Worm (Caenorhabditis elegans) whole organism, L1 larva: ENCODE data around the gene W04G3.5.

Experiments
- C04F5.9 ChIP-seq: sonication (generic microtip); optimal IDR thresholded peaks from 2 replicates; lab custom pipeline; 2016; ENCODE audit warnings: missing genetic modification characterization, missing compliant biosample characterization
- C16A3.4 ChIP-seq: fragments of 150-350 bp; optimal IDR thresholded peaks from 2 replicates; lab custom pipeline; 2014; ENCODE audit warnings: missing biosample characterization, missing genetic modification characterization
- F16B12.6 ChIP-seq: fragments of 150-350 bp; optimal IDR thresholded peaks from 2 replicates; lab custom pipeline; 2014; ENCODE audit warnings: missing biosample characterization, missing genetic modification characterization
- Y116A8C.19 ChIP-seq: sonication (generic microtip); optimal IDR thresholded peaks from 2 replicates; lab custom pipeline; 2016; ENCODE audit warnings: missing compliant biosample characterization, missing genetic modification characterization, borderline replicate concordance
- alr-1 ChIP-seq: fragments of 200-800 bp; sonication (Bioruptor generic); optimal IDR thresholded peaks from 2 replicates; lab custom pipeline; 2018; ENCODE audit warnings: borderline replicate concordance, mild to moderate bottlenecking, missing genetic modification characterization, missing compliant biosample characterization
- ceh-63 ChIP-seq: fragments of 200-800 bp; sonication (Bioruptor generic); optimal IDR thresholded peaks from 2 replicates; lab custom pipeline; 2018; ENCODE audit warnings: mild to moderate bottlenecking, missing genetic modification characterization, missing compliant biosample characterization
- ceh-8 ChIP-seq: fragments of 200-800 bp; sonication (Bioruptor generic); optimal IDR thresholded peaks from 2 replicates; lab custom pipeline; 2018; ENCODE audit warnings: mild to moderate bottlenecking, missing genetic modification characterization, moderate library complexity, missing compliant biosample characterization
- ceh-82 ChIP-seq, 3 experiments: fragments of 150-350 bp in 1 of 3; sonication (generic microtip) in 2 of 3; optimal IDR thresholded peaks; 2 replicates each; lab custom pipeline; 2014 to 2017; ENCODE audit warnings: missing biosample characterization in 3 of 3, missing genetic modification characterization in 3 of 3
- dsc-1 ChIP-seq: sonication (generic microtip); optimal IDR thresholded peaks from 2 replicates; lab custom pipeline; 2016; ENCODE audit warnings: mild to moderate bottlenecking, missing genetic modification characterization, missing compliant biosample characterization
- egl-27 ChIP-seq, 2 experiments: fragments of 150-350 bp in 1 of 2; sonication (generic microtip); optimal IDR thresholded peaks; 3 replicates each; lab custom pipeline; 2017 to 2018; ENCODE audit warnings: missing biosample characterization in 2 of 2, missing genetic modification characterization in 2 of 2, missing genetic modification reagents in 2 of 2
- elt-2 ChIP-seq: sonication (generic microtip); optimal IDR thresholded peaks from 2 replicates; lab custom pipeline; 2016; ENCODE audit warnings: missing genetic modification characterization, mild to moderate bottlenecking, inconsistent platforms, missing compliant biosample characterization, missing genetic modification reagents
- elt-3 ChIP-seq, 6 experiments: fragments of 150-350 bp in 1 of 6; sonication (generic microtip); optimal IDR thresholded peaks; 2 replicates each; lab custom pipeline; 2017 to 2018; ENCODE audit warnings: missing biosample characterization in 6 of 6, missing genetic modification characterization in 6 of 6, inconsistent platforms in 1 of 6
- ets-5 ChIP-seq: fragments of 200-800 bp; sonication (Bioruptor generic); IDR thresholded peaks from 2 replicates; pipeline ENCODE4 v1.3.6; 2022; ENCODE audit warnings: missing genetic modification characterization, missing compliant biosample characterization
- fkh-10 ChIP-seq: sonication (generic microtip); optimal IDR thresholded peaks from 2 replicates; lab custom pipeline; 2017; ENCODE audit warnings: missing biosample characterization, missing genetic modification reagents, missing genetic modification characterization
- fkh-4 ChIP-seq: sonication (generic microtip); optimal IDR thresholded peaks from 2 replicates; lab custom pipeline; 2016; ENCODE audit warnings: missing compliant biosample characterization, missing genetic modification characterization, borderline replicate concordance
- fkh-8 ChIP-seq: sonication (generic microtip); optimal IDR thresholded peaks from 2 replicates; lab custom pipeline; 2016; ENCODE audit warnings: mild to moderate bottlenecking, missing genetic modification characterization, missing compliant biosample characterization
- fos-1 ChIP-seq: fragments of 150-350 bp; optimal IDR thresholded peaks from 2 replicates; lab custom pipeline; 2014; ENCODE audit warnings: missing biosample characterization, missing genetic modification characterization
- grh-1 ChIP-seq: fragments of 200-800 bp; sonication (Bioruptor generic); IDR thresholded peaks from 2 replicates; pipeline ENCODE4 v1.3.6; 2022; ENCODE audit warnings: missing genetic modification reagents, missing genetic modification characterization, missing compliant biosample characterization
- hlh-4 ChIP-seq: sonication (generic microtip); optimal IDR thresholded peaks from 2 replicates; lab custom pipeline; 2016; ENCODE audit warnings: mild to moderate bottlenecking, missing genetic modification characterization, missing compliant biosample characterization
- hpl-2 ChIP-seq: fragments of 150-350 bp; optimal IDR thresholded peaks from 2 replicates; lab custom pipeline; 2014; ENCODE audit warnings: missing biosample characterization, missing genetic modification reagents, missing genetic modification characterization
- irx-1 ChIP-seq: sonication (generic microtip); optimal IDR thresholded peaks from 2 replicates; lab custom pipeline; 2016; ENCODE audit warnings: missing genetic modification characterization, missing compliant biosample characterization
- jun-1 ChIP-seq: fragments of 150-350 bp; optimal IDR thresholded peaks from 2 replicates; lab custom pipeline; 2014; ENCODE audit warnings: missing biosample characterization, missing genetic modification reagents, missing genetic modification characterization
- lin-13 ChIP-seq: fragments of 150-350 bp; optimal IDR thresholded peaks from 2 replicates; lab custom pipeline; 2014; ENCODE audit warnings: missing biosample characterization, missing genetic modification reagents, missing genetic modification characterization
- lin-14 ChIP-seq: fragments of 200-800 bp; sonication (Bioruptor generic); optimal IDR thresholded peaks from 2 replicates; lab custom pipeline; 2018; ENCODE audit warnings: mild to moderate bottlenecking, missing genetic modification characterization, moderate library complexity, missing compliant biosample characterization
- lin-35 ChIP-seq, 2 experiments: fragments of 150-350 bp; optimal IDR thresholded peaks; 2 replicates each; lab custom pipeline; 2014; ENCODE audit warnings: missing biosample characterization in 2 of 2, missing genetic modification characterization in 2 of 2, missing genetic modification reagents in 2 of 2
- lir-3 ChIP-seq: sonication (generic microtip); optimal IDR thresholded peaks from 2 replicates; lab custom pipeline; 2016; ENCODE audit warnings: mild to moderate bottlenecking, missing genetic modification characterization, moderate library complexity, missing compliant biosample characterization; ENCODE audit not compliant: poor library complexity
- mef-2 ChIP-seq: fragments of 150-350 bp; optimal IDR thresholded peaks from 2 replicates; lab custom pipeline; 2014; ENCODE audit warnings: missing biosample characterization, missing genetic modification characterization
- mep-1 ChIP-seq: fragments of 150-350 bp; optimal IDR thresholded peaks from 2 replicates; lab custom pipeline; 2014; ENCODE audit warnings: missing biosample characterization, missing genetic modification characterization
- nhr-11 ChIP-seq: fragments of 150-350 bp; optimal IDR thresholded peaks from 2 replicates; lab custom pipeline; 2014; ENCODE audit warnings: missing biosample characterization, missing genetic modification characterization
- nhr-28 ChIP-seq: fragments of 150-350 bp; optimal IDR thresholded peaks from 2 replicates; lab custom pipeline; 2014; ENCODE audit warnings: missing biosample characterization, missing genetic modification characterization
- nhr-47 ChIP-seq: sonication (generic microtip); optimal IDR thresholded peaks from 2 replicates; lab custom pipeline; 2016; ENCODE audit warnings: mild to moderate bottlenecking, missing genetic modification characterization, moderate library complexity, missing compliant biosample characterization
- nhr-71 ChIP-seq: sonication (generic microtip); optimal IDR thresholded peaks from 2 replicates; lab custom pipeline; 2016; ENCODE audit warnings: mild to moderate bottlenecking, missing genetic modification characterization, moderate library complexity, missing compliant biosample characterization
- nhr-77 ChIP-seq: fragments of 150-350 bp; optimal IDR thresholded peaks from 2 replicates; lab custom pipeline; 2014; ENCODE audit warnings: missing biosample characterization, missing genetic modification characterization
- nhr-85 ChIP-seq: sonication (generic microtip); peaks from one replicate; lab custom pipeline; 2016; ENCODE audit warnings: missing genetic modification characterization, inconsistent platforms, missing compliant biosample characterization
- nhr-90 ChIP-seq: sonication (generic microtip); optimal IDR thresholded peaks from 2 replicates; lab custom pipeline; 2016; ENCODE audit warnings: mild to moderate bottlenecking, missing genetic modification characterization, missing compliant biosample characterization; ENCODE audit not compliant: poor library complexity
- pag-3 ChIP-seq: sonication (generic microtip); optimal IDR thresholded peaks from 2 replicates; lab custom pipeline; 2017; ENCODE audit warnings: missing genetic modification characterization, mild to moderate bottlenecking, missing compliant biosample characterization, antibody characterized with exemption, borderline replicate concordance; ENCODE audit not compliant: insufficient read depth
- pax-3 ChIP-seq: fragments of 200-800 bp; sonication (Bioruptor generic); optimal IDR thresholded peaks from 2 replicates; lab custom pipeline; 2018; ENCODE audit warnings: mild to moderate bottlenecking, missing genetic modification characterization, moderate library complexity, missing compliant biosample characterization
- rnt-1 ChIP-seq: sonication (generic microtip); optimal IDR thresholded peaks from 2 replicates; lab custom pipeline; 2016; ENCODE audit warnings: mild to moderate bottlenecking, missing genetic modification characterization, moderate library complexity, missing compliant biosample characterization
- skn-1 ChIP-seq: fragments of 150-350 bp; optimal IDR thresholded peaks from 2 replicates; lab custom pipeline; 2014; ENCODE audit warnings: missing biosample characterization, missing genetic modification characterization
- snu-23 ChIP-seq: sonication (generic microtip); optimal IDR thresholded peaks from 2 replicates; lab custom pipeline; 2016; ENCODE audit warnings: missing genetic modification characterization, missing compliant biosample characterization
- sptf-1 ChIP-seq: fragments of 150-350 bp; optimal IDR thresholded peaks from 2 replicates; lab custom pipeline; 2014; ENCODE audit warnings: missing biosample characterization, missing genetic modification characterization
- swsn-7 ChIP-seq: sonication (generic microtip); optimal IDR thresholded peaks from 2 replicates; lab custom pipeline; 2016; ENCODE audit warnings: missing genetic modification characterization, missing compliant biosample characterization
- tbx-2 ChIP-seq: sonication (generic microtip); optimal IDR thresholded peaks from 2 replicates; lab custom pipeline; 2016; ENCODE audit warnings: missing genetic modification characterization, missing compliant biosample characterization
- tlp-1 ChIP-seq: fragments of 150-350 bp; optimal IDR thresholded peaks from 2 replicates; lab custom pipeline; 2014; ENCODE audit warnings: missing biosample characterization, missing genetic modification characterization
- vab-15 ChIP-seq: sonication (generic microtip); optimal IDR thresholded peaks from 2 replicates; lab custom pipeline; 2017; ENCODE audit warnings: missing genotype, mild to moderate bottlenecking, missing genetic modification characterization, missing compliant biosample characterization
- xbp-1 ChIP-seq: sonication (generic microtip); optimal IDR thresholded peaks from 2 replicates; lab custom pipeline; 2016; ENCODE audit warnings: missing genetic modification characterization, missing compliant biosample characterization
- zag-1 ChIP-seq: fragments of 150-350 bp; optimal IDR thresholded peaks from 2 replicates; lab custom pipeline; 2014; ENCODE audit warnings: missing biosample characterization, missing genetic modification characterization
- zip-4 ChIP-seq: fragments of 200-800 bp; sonication (Bioruptor generic); optimal IDR thresholded peaks from 2 replicates; lab custom pipeline; 2018; ENCODE audit warnings: mild to moderate bottlenecking, missing genetic modification characterization, moderate library complexity, missing compliant biosample characterization
- ztf-11 ChIP-seq, 2 experiments: sonication (generic microtip); optimal IDR thresholded peaks; 2 replicates each; lab custom pipeline; 2016 to 2017; ENCODE audit warnings: missing genetic modification characterization in 2 of 2, missing biosample characterization in 1 of 2, missing compliant biosample characterization in 1 of 2
- ztf-4 ChIP-seq: fragments of 150-350 bp; optimal IDR thresholded peaks from 2 replicates; lab custom pipeline; 2014; ENCODE audit warnings: missing biosample characterization, missing genetic modification characterization

Gene W04G3.5

DNA sequence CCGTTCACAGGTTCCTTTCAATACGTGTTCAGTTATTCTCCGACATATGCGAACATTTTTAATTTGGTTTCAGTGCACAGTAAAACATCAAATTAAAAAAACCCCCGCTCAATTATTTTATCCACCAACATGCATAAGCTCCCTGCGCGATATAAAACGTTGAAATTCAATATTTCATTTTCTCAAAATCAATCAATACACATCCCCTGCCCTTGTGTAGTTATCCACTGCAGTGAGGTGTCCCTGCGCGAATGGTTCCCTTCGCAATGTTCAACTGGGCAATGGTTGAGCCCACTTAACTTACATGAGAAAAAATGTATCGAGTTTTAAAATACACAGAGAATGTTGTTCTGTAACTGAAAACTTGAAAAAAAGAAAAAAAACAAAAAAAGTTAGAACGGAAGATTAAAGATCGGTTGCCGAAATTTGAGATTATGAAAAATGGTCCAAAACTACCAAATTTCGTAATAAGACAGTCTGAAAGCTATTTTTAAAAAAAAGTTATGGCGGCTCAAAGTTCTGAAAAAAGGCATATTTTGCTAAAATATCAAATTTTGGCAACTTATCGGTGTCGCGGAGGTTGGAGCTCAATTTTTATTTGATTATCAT is 20.6 kb downstream of the W04G3.5 start (continued):
- TF ChIP-seq vab-15 (tag; lab: Kevin White, UChicago) (peak; percentile 84), elt-3 (tag; optimal IDR thresholded peaks at IDR 0.05; lab: Kevin White, UChicago) (peak; percentile 87 to 100 (median 95)), lin-14 (GFP tag; lab: Kevin White, UChicago) (peak; percentile 99), nhr-47 (tag; lab: Kevin White, UChicago) (peak; percentile 100), jun-1 (tag; lab: Kevin White, UChicago) (peak; percentile 100), ztf-11 (tag; optimal IDR thresholded peaks at IDR 0.05; lab: Kevin White, UChicago) (peak; percentile 96 to 97), dsc-1 (tag; lab: Kevin White, UChicago) (peak; percentile 100), ets-5 (GFP tag; lab: Robert Waterston, UW) (peak; percentile 98), skn-1 (tag; lab: Kevin White, UChicago) (peak; percentile 99), nhr-85 (tag; lab: Kevin White, UChicago) (peak; percentile 99), fkh-8 (tag; lab: Kevin White, UChicago) (peak; percentile 97), grh-1 (GFP tag; lab: Robert Waterston, UW) (peak; percentile 97), nhr-11 (tag; lab: Kevin White, UChicago) (peak; percentile 100), snu-23 (GFP tag; lab: Kevin White, UChicago) (peak; percentile 100), lin-13 (GFP tag; lab: Kevin White, UChicago) (peak; percentile 98), egl-27 (tag; optimal IDR thresholded peaks at IDR 0.05; lab: Kevin White, UChicago) (peak; percentile 96 to 99), Y116A8C.19 (peak; percentile 26), sptf-1 (tag; lab: Kevin White, UChicago) (no peak), nhr-90 (tag; lab: Kevin White, UChicago) (peak; percentile 100), hpl-2 (peak; percentile 100), ztf-4 (tag; lab: Kevin White, UChicago) (peak; percentile 100), pag-3 (peak; percentile 77), rnt-1 (tag; lab: Kevin White, UChicago) (peak; percentile 100), F16B12.6 (tag; lab: Kevin White, UChicago) (peak; percentile 56), zag-1 (peak; percentile 98), ceh-63 (GFP tag; lab: Kevin White, UChicago) (peak; percentile 99), C04F5.9 (peak; percentile 96), fkh-4 (peak; percentile 96), nhr-71 (tag; lab: Kevin White, UChicago) (peak; percentile 99), lir-3 (tag; lab: Kevin White, UChicago) (peak; percentile 95), C16A3.4 (tag; lab: Kevin White, UChicago) (peak; percentile 100), swsn-7 (tag; lab: Kevin White, UChicago) (peak; percentile 99), tlp-1 (tag; lab: Kevin White, UChicago) (peak; percentile 77), ceh-82 (tag; optimal IDR thresholded peaks at IDR 0.05; lab: Kevin White, UChicago) (peak; percentile 99 to 100 (median 100)), ceh-8 (GFP tag; lab: Kevin White, UChicago) (peak; percentile 100), elt-2 (tag; lab: Kevin White, UChicago) (peak; percentile 96), zip-4 (GFP tag; lab: Kevin White, UChicago) (peak; percentile 97), nhr-28 (tag; lab: Kevin White, UChicago) (peak; percentile 69), alr-1 (tag; lab: Kevin White, UChicago) (no peak)

DNA sequence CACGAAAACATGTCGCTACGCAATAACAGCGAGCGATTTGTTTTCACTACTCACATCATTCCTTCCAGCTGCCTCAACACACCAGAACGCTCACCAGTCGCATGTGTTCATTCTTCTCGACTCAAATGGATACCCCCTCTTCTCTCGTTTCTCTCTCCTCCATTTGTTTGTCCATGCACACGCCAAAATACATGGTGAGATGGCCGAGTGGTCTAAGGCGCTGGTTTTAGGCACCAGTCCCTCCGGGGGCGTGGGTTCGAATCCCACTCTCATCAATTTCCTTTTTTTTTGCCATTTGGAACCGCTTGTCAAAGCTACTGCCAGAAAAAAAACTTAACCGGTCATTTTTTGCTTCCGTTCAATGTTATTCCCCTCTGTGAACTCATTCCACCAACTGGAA is 22.0 kb downstream of the W04G3.5 start:
- TF ChIP-seq rnt-1 (tag; lab: Kevin White, UChicago) (peak; percentile 66), egl-27 (tag; optimal IDR thresholded peaks at IDR 0.05; lab: Kevin White, UChicago) (peak in 1 of 2 experiments; percentile 40), mep-1 (peak; percentile 55), fos-1 (tag; lab: Kevin White, UChicago) (peak; percentile 31), mef-2 (tag; lab: Kevin White, UChicago) (no peak), dsc-1 (tag; lab: Kevin White, UChicago) (peak; percentile 83), C16A3.4 (tag; lab: Kevin White, UChicago) (no peak), sptf-1 (tag; lab: Kevin White, UChicago) (no peak), skn-1 (tag; lab: Kevin White, UChicago) (peak; percentile 52), irx-1 (peak; percentile 27), C04F5.9 (peak; percentile 17), tbx-2 (peak; percentile 65), hlh-4 (no peak), lin-35 (GFP tag; optimal IDR thresholded peaks at IDR 0.05; lab: Kevin White, UChicago) (peak; percentile 19 to 52), xbp-1 (tag; lab: Kevin White, UChicago) (peak; percentile 54), nhr-77 (tag; lab: Kevin White, UChicago) (peak; percentile 40), fkh-10 (peak; percentile 65), pax-3 (tag; lab: Kevin White, UChicago) (peak; percentile 43)
